Worm (Caenorhabditis elegans) whole organism, L2 larva: Measurements from ENCODE around the gene oef-1.
A peak's percentile ranks its signal among the peaks of the same experiment; 100 is the strongest.

Experiments
- C34F6.9 ChIP-seq: fragments of 150-350 bp; optimal IDR thresholded peaks from 2 replicates; lab custom pipeline; 2014; ENCODE audit warnings: missing biosample characterization, missing genetic modification characterization
- Y55F3AM.14 ChIP-seq: fragments of 200-800 bp; sonication (Bioruptor generic); optimal IDR thresholded peaks from 2 replicates; lab custom pipeline; 2018; ENCODE audit warnings: mild to moderate bottlenecking, missing genetic modification characterization, missing compliant biosample characterization
- ZK546.5 ChIP-seq: sonication (generic microtip); optimal IDR thresholded peaks from 2 replicates; lab custom pipeline; 2017; ENCODE audit warnings: missing biosample characterization, missing genetic modification characterization
- ama-1 ChIP-seq: fragments of 150-350 bp; optimal IDR thresholded peaks from 2 replicates; lab custom pipeline; 2018; ENCODE audit warnings: inconsistent platforms
- blmp-1 ChIP-seq: sonication (generic microtip); optimal IDR thresholded peaks from 2 replicates; lab custom pipeline; 2017; ENCODE audit warnings: missing genetic modification characterization, mild to moderate bottlenecking, missing compliant biosample characterization, antibody characterized with exemption, moderate library complexity; ENCODE audit not compliant: insufficient read depth
- ceh-16 ChIP-seq: fragments of 150-350 bp; optimal IDR thresholded peaks from 2 replicates; lab custom pipeline; 2014; ENCODE audit warnings: missing biosample characterization, missing genetic modification characterization
- ceh-82 ChIP-seq: fragments of 150-350 bp; optimal IDR thresholded peaks from 2 replicates; lab custom pipeline; 2014; ENCODE audit warnings: missing biosample characterization, missing genetic modification characterization
- dmd-4 ChIP-seq: sonication (generic microtip); optimal IDR thresholded peaks from 2 replicates; lab custom pipeline; 2017; ENCODE audit warnings: missing biosample characterization, missing genetic modification characterization
- egl-27 ChIP-seq: sonication (generic microtip); optimal IDR thresholded peaks from 3 replicates; lab custom pipeline; 2017; ENCODE audit warnings: missing biosample characterization, missing genetic modification reagents, missing genetic modification characterization
- elt-1 ChIP-seq: fragments of 150-350 bp; optimal IDR thresholded peaks from 2 replicates; lab custom pipeline; 2014; ENCODE audit warnings: missing biosample characterization, missing genetic modification characterization
- elt-3 ChIP-seq: sonication (generic microtip); optimal IDR thresholded peaks from 2 replicates; lab custom pipeline; 2017; ENCODE audit warnings: missing biosample characterization, missing genetic modification characterization
- fos-1 ChIP-seq: fragments of 150-350 bp; optimal IDR thresholded peaks from 2 replicates; lab custom pipeline; 2014; ENCODE audit warnings: missing biosample characterization, missing genetic modification characterization
- lin-39 ChIP-seq: fragments of 150-350 bp; optimal IDR thresholded peaks from 2 replicates; lab custom pipeline; 2014; ENCODE audit warnings: missing biosample characterization, missing genetic modification reagents, missing genetic modification characterization
- lsy-2 ChIP-seq, 2 experiments: fragments of 150-350 bp in 1 of 2; sonication (generic microtip) in 1 of 2; optimal IDR thresholded peaks; 2 replicates each; lab custom pipeline; 2014 to 2017; ENCODE audit warnings: missing biosample characterization in 2 of 2, missing genetic modification characterization in 2 of 2
- mab-5 ChIP-seq: fragments of 150-350 bp; optimal IDR thresholded peaks from 2 replicates; lab custom pipeline; 2014; ENCODE audit warnings: missing biosample characterization, missing genetic modification characterization
- mbf-1 ChIP-seq: sonication (generic microtip); optimal IDR thresholded peaks from 2 replicates; lab custom pipeline; 2017; ENCODE audit warnings: missing biosample characterization, missing genetic modification characterization
- mdl-1 ChIP-seq, 2 experiments: fragments of 150-350 bp in 1 of 2; sonication (generic microtip) in 1 of 2; optimal IDR thresholded peaks; 2 replicates each; lab custom pipeline; 2017; ENCODE audit warnings: missing biosample characterization in 2 of 2, missing genetic modification characterization in 2 of 2
- nhr-10 ChIP-seq: sonication (generic microtip); optimal IDR thresholded peaks from 2 replicates; lab custom pipeline; 2017; ENCODE audit warnings: missing biosample characterization, missing genetic modification characterization
- nhr-12 ChIP-seq: fragments of 150-350 bp; optimal IDR thresholded peaks from 2 replicates; lab custom pipeline; 2014; ENCODE audit warnings: missing biosample characterization, missing genetic modification characterization
- nhr-129 ChIP-seq: fragments of 150-350 bp; optimal IDR thresholded peaks from 2 replicates; lab custom pipeline; 2014; ENCODE audit warnings: missing biosample characterization, missing genetic modification characterization
- nhr-23 ChIP-seq: fragments of 150-350 bp; optimal IDR thresholded peaks from 2 replicates; lab custom pipeline; 2014; ENCODE audit warnings: missing biosample characterization, missing genetic modification reagents, missing genetic modification characterization
- nhr-237 ChIP-seq: fragments of 150-350 bp; optimal IDR thresholded peaks from 2 replicates; lab custom pipeline; 2014; ENCODE audit warnings: missing biosample characterization, missing genetic modification characterization
- nhr-77 ChIP-seq: fragments of 150-350 bp; optimal IDR thresholded peaks from 2 replicates; lab custom pipeline; 2014; ENCODE audit warnings: missing biosample characterization, missing genetic modification characterization
- peb-1 ChIP-seq: fragments of 150-350 bp; optimal IDR thresholded peaks from 2 replicates; lab custom pipeline; 2014; ENCODE audit warnings: missing biosample characterization, missing genetic modification characterization
- sem-4 ChIP-seq: fragments of 150-350 bp; optimal IDR thresholded peaks from 2 replicates; lab custom pipeline; 2014; ENCODE audit warnings: missing biosample characterization, missing genetic modification reagents, missing genetic modification characterization
- skn-1 ChIP-seq: sonication (generic microtip); optimal IDR thresholded peaks from 2 replicates; lab custom pipeline; 2017; ENCODE audit warnings: missing biosample characterization, missing genetic modification characterization
- sma-3 ChIP-seq: sonication (generic microtip); optimal IDR thresholded peaks from 2 replicates; lab custom pipeline; 2016; ENCODE audit warnings: missing genetic modification reagents, missing genetic modification characterization, missing compliant biosample characterization
- sma-9 ChIP-seq, 2 experiments: fragments of 150-350 bp in 1 of 2; sonication (generic microtip) in 1 of 2; optimal IDR thresholded peaks; 2 replicates each; lab custom pipeline; 2014 to 2016; ENCODE audit warnings: missing genetic modification characterization in 2 of 2, mild to moderate bottlenecking in 1 of 2, missing biosample characterization in 1 of 2, missing compliant biosample characterization in 1 of 2, missing genetic modification reagents in 1 of 2, moderate library complexity in 1 of 2
- snpc-4 ChIP-seq: fragments of 150-350 bp; optimal IDR thresholded peaks from 2 replicates; lab custom pipeline; 2014; ENCODE audit warnings: missing biosample characterization, missing genetic modification characterization
- unc-39 ChIP-seq: fragments of 150-350 bp; optimal IDR thresholded peaks from 2 replicates; lab custom pipeline; 2014; ENCODE audit warnings: missing biosample characterization, missing genetic modification characterization
- unc-55 ChIP-seq: fragments of 150-350 bp; sonication (generic microtip); optimal IDR thresholded peaks from 3 replicates; lab custom pipeline; 2014; ENCODE audit warnings: missing biosample characterization, missing genetic modification reagents, missing genetic modification characterization
- unc-62 ChIP-seq: fragments of 150-350 bp; optimal IDR thresholded peaks from 2 replicates; lab custom pipeline; 2014; ENCODE audit warnings: missing biosample characterization, missing genetic modification reagents, missing genetic modification characterization
- zag-1 ChIP-seq: fragments of 150-350 bp; optimal IDR thresholded peaks from 2 replicates; lab custom pipeline; 2014; ENCODE audit warnings: missing biosample characterization, missing genetic modification characterization
- ztf-1 ChIP-seq: fragments of 200-800 bp; sonication (Bioruptor generic); conservative IDR thresholded peaks from 2 replicates; pipeline ENCODE4 v1.3.6; 2022; ENCODE audit warnings: missing genetic modification characterization, missing compliant biosample characterization
- ztf-11 ChIP-seq: sonication (generic microtip); optimal IDR thresholded peaks from 2 replicates; lab custom pipeline; 2017; ENCODE audit warnings: missing biosample characterization, missing genetic modification characterization

The oef-1 gene

DNA sequence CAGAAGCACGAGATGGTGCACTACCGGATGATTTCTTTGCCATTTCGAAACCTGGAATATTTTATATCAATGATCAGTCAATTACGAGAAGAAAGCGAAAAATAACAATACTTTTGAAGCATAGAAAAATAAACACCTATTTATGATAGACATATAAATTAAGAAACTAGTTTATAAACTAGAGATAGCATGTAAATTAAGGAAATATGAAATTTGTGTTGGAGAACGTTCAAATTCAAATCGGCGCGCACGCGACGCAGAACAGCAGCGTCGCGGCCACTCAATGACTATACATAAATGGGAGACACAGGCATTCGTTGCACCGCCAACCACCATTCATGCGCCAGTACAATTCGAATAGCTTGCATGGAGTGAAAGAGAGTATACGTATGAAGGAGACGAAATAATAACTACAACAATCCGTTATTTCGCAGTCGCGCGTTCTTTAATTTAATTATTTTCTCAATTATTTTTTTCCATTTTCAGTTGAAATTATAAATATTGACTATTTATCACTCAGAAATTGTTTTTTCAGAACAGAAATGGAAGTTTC, 31.9 kb downstream of the oef-1 start, which contains the start of the genes cec-5 and nol-10 (continued):
- no peak for TF ChIP-seq nhr-77 (tag; lab: Kevin White, UChicago)
- TF ChIP-seq nhr-237 (tag; lab: Kevin White, UChicago) = no peak
- peak; percentile 77 for TF ChIP-seq fos-1 (tag; lab: Kevin White, UChicago)
- TF ChIP-seq, all 48 proteins: peak for 24

DNA sequence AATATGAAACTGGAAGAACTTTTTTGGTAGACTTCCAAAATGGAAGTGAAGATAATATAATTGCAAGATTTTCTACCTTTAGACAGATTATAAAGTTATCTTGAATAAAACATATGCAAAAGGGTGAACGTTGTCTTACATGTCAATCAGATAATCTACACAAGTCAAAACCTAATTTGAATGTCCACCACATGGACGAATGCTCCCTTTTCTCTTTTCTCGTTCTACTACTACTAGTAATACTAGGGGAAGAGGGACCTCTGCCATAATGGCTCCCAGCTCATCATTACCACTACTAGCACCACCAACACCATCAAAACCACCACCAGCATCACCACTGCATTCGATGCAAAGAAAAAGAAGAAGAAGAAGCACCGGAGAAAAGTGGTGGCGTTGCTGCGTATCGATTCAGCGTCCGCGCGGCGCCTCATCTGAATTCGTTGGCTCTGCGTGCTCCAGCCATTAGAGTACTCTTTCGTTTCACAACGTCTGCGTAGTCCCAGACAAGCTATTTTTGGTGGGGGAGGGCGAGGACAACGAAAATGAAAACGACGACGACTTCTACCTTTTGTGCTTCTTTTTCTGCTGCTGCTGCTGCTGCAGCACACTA, 37.2 kb downstream of the oef-1 start:
- no peak for TF ChIP-seq nhr-77 (tag; lab: Kevin White, UChicago)
- TF ChIP-seq nhr-12 (tag; lab: Kevin White, UChicago) = no peak
- TF ChIP-seq unc-55 (GFP tag; lab: Kevin White, UChicago) = peak; percentile 69
- no peak for TF ChIP-seq egl-27 (tag; lab: Kevin White, UChicago)
- no peak for TF ChIP-seq ZK546.5 (tag; lab: Kevin White, UChicago)
- no peak for TF ChIP-seq ztf-11 (tag; lab: Kevin White, UChicago)
- peak; percentile 40 for TF ChIP-seq C34F6.9
- TF ChIP-seq nhr-23 = no peak
- TF ChIP-seq mdl-1 (tag; optimal IDR thresholded peaks at IDR 0.05; lab: Kevin White, UChicago) = no peak
- no peak for TF ChIP-seq sma-9 (GFP tag; optimal IDR thresholded peaks at IDR 0.05; lab: Kevin White, UChicago)
- TF ChIP-seq sma-9 (tag; optimal IDR thresholded peaks at IDR 0.05; lab: Kevin White, UChicago) = no peak
- TF ChIP-seq ceh-82 (tag; lab: Kevin White, UChicago) = no peak
- no peak for TF ChIP-seq skn-1
- TF ChIP-seq lin-39 = no peak
- TF ChIP-seq lsy-2 (tag; optimal IDR thresholded peaks at IDR 0.05; lab: Kevin White, UChicago) = peak in 1 of 2 experiments; percentile 10
- TF ChIP-seq nhr-237 (tag; lab: Kevin White, UChicago) = no peak
- no peak for TF ChIP-seq Y55F3AM.14 (GFP tag; lab: Kevin White, UChicago)
- TF ChIP-seq nhr-10 (tag; lab: Kevin White, UChicago) = no peak
- no peak for TF ChIP-seq unc-62
- TF ChIP-seq ama-1 (lab: Kevin White, UChicago) = no peak
- TF ChIP-seq elt-1 (tag; lab: Kevin White, UChicago) = no peak
- peak; percentile 30 for TF ChIP-seq zag-1

DNA sequence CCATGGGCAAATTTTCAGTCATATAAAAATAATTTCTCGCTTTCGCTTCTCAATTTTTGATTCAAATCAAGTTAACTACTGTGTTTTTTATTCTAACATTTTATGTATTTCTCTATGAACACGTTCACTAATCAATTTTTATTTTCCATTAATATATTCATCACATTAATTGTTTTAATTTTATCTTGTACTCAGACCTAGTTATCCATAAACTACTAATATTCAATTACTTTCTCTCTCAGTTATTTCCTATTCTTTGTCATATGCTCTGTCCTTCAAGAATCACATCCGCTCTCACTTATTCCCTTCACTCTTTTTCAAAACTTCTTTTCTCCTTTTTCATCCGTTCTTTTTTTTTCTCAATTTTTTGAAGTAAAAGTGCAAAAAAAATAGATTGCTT, 38.8 kb downstream of the oef-1 start:
- TF ChIP-seq sma-9 (GFP tag; optimal IDR thresholded peaks at IDR 0.05; lab: Kevin White, UChicago) (no peak), sma-9 (tag; optimal IDR thresholded peaks at IDR 0.05; lab: Kevin White, UChicago) (no peak), elt-3 (no peak), unc-39 (no peak), nhr-129 (tag; lab: Kevin White, UChicago) (no peak), ceh-16 (tag; lab: Kevin White, UChicago) (no peak), mbf-1 (tag; lab: Kevin White, UChicago) (no peak)
- TF ChIP-seq, all 48 proteins: peak for 0

DNA sequence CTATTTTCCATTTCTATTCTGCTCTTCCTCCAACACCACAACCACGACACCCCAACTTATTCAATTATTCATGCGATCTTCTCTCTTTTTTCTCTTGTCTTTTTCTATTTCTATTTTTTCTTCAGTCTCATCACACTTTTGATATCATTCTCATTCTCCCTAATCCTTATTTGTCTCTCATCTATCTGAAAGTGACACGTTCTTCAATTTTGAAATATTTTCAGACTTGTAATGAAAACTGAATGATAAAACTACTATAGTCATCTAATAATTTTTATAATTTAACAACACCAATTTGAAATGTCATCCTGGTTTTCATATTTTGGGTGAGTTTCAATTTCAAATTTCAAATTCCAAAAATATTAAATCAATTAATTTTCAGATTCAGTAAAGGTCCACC, 40.4 kb downstream of the oef-1 start, which contains the start of gene cla-1:
Gene cla-1 (plus strand): TSS at position 301 of the 400 bp plus-strand sequence.
- TF ChIP-seq peb-1 (tag; lab: Kevin White, UChicago) (no peak), nhr-77 (tag; lab: Kevin White, UChicago) (no peak), sma-3 (GFP tag; lab: Kevin White, UChicago) (no peak), blmp-1 (tag; lab: Kevin White, UChicago) (no peak), sem-4 (peak; percentile 45), mab-5 (tag; lab: Kevin White, UChicago) (no peak), unc-39 (no peak), nhr-237 (tag; lab: Kevin White, UChicago) (no peak), ztf-1 (GFP tag; lab: Robert Waterston, UW) (no peak), snpc-4 (tag; lab: Kevin White, UChicago) (no peak), elt-3 (no peak), unc-55 (GFP tag; lab: Kevin White, UChicago) (peak; percentile 46), sma-9 (GFP tag; optimal IDR thresholded peaks at IDR 0.05; lab: Kevin White, UChicago) (no peak), sma-9 (tag; optimal IDR thresholded peaks at IDR 0.05; lab: Kevin White, UChicago) (no peak), dmd-4 (no peak)
